Fruit fly (Drosophila melanogaster): ENCODE measurements around the gene PNKP.

DNA sequence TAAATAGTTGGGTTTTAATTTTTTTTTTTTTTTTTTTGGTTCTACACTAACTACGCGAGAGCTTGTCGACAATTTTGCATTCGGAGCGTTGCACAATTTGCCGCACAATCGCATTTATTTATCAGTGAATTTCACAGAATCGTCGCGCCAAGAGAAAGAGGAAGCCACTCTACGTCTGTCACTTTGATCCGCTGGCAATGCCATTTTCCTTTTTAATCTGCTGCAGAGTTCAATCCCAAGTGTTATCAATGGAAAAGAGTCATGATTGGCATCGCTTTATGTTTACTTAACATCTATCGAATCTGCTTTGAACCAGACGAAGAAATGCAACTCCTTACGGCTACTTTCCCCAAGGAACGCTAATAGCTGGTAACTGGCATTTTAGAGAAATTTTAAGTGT, 13.7 kb downstream of the PNKP start:
- TF ChIP-seq Dif (GFP tag; optimal IDR thresholded peaks at IDR 0.05; ENCODE audit: partially characterized antibody) (no peak), Dfd (GFP tag; optimal IDR thresholded peaks at IDR 0.05) (no peak), Sp1 (GFP tag; optimal IDR thresholded peaks at IDR 0.05) (no peak), woc (GFP tag; optimal IDR thresholded peaks at IDR 0.05) (no peak), CG32264 (GFP tag; optimal IDR thresholded peaks at IDR 0.05) (no peak)
